Fruit fly (Drosophila melanogaster) whole organism, embryonic: ENCODE measurements around the gene CG18302.
A peak's percentile ranks its signal among the peaks of the same experiment; 100 is the strongest.

ENCODE experiments used
- Asciz ChIP-seq: fragments of 200-800 bp; sonication (Bioruptor generic); optimal IDR thresholded peaks from 2 replicates; lab custom pipeline; 2017; ENCODE audit warnings: missing biosample characterization, mild to moderate bottlenecking, missing genetic modification characterization, missing genetic modification reagents
- Awh ChIP-seq: fragments of 200-800 bp; sonication (Bioruptor generic); IDR thresholded peaks from 2 replicates; pipeline ENCODE4, ENCODE4 v1.3.6; 2022; ENCODE audit warnings: missing biosample characterization, missing genetic modification characterization
- CG10543 ChIP-seq: fragments of 200-800 bp; sonication (Bioruptor generic); optimal IDR thresholded peaks from 3 replicates; lab custom pipeline; 2017; ENCODE audit warnings: missing biosample characterization, mild to moderate bottlenecking, missing genetic modification characterization, moderate library complexity
- CG10979 ChIP-seq: fragments of 200-800 bp; sonication (Bioruptor generic); optimal IDR thresholded peaks from 2 replicates; lab custom pipeline; 2018; ENCODE audit warnings: missing biosample characterization, mild to moderate bottlenecking, missing genetic modification characterization, moderate library complexity
- CG11093 ChIP-seq: fragments of 200-800 bp; sonication (Bioruptor generic); IDR thresholded peaks from 3 replicates; pipeline ENCODE4 v1.3.6; 2022; ENCODE audit warnings: missing biosample characterization, missing genetic modification characterization
- CG11504 ChIP-seq: fragments of 200-800 bp; sonication (Bioruptor generic); optimal IDR thresholded peaks from 3 replicates; lab custom pipeline; 2019; ENCODE audit warnings: missing biosample characterization, mild to moderate bottlenecking, missing genetic modification characterization, moderate library complexity
- CG15479 ChIP-seq: fragments of 200-800 bp; sonication (Bioruptor generic); optimal IDR thresholded peaks from 3 replicates; lab custom pipeline; 2019; ENCODE audit warnings: missing biosample characterization, mild to moderate bottlenecking, missing genetic modification characterization, moderate library complexity
- CG17829 ChIP-seq: fragments of 200-800 bp; optimal IDR thresholded peaks from 2 replicates; lab custom pipeline; 2019; ENCODE audit warnings: missing biosample characterization, mild to moderate bottlenecking, missing genetic modification characterization, moderate library complexity
- CG32532 ChIP-seq: fragments of 200-800 bp; sonication (Bioruptor generic); IDR thresholded peaks from 2 replicates; pipeline ENCODE4 v1.3.6; 2022; ENCODE audit warnings: missing biosample characterization, missing genetic modification characterization
- CG34224 ChIP-seq: fragments of 200-800 bp; sonication (Bioruptor generic); IDR thresholded peaks from 3 replicates; pipeline ENCODE4 v1.3.6; 2022; ENCODE audit warnings: missing biosample characterization, missing genetic modification characterization; ENCODE audit not compliant: partially characterized antibody
- CG4360 ChIP-seq: fragments of 200-800 bp; sonication (Bioruptor generic); IDR thresholded peaks from 2 replicates; pipeline ENCODE4 v1.3.6; 2022; ENCODE audit warnings: missing biosample characterization, missing genetic modification characterization
- CG5180 ChIP-seq: fragments of 200-800 bp; sonication (Bioruptor generic); optimal IDR thresholded peaks from 3 replicates; lab custom pipeline; 2017; ENCODE audit warnings: missing biosample characterization, missing genetic modification characterization, mild to moderate bottlenecking, moderate library complexity, missing genetic modification reagents
- CG9876 ChIP-seq: fragments of 200-800 bp; sonication (Bioruptor generic); optimal IDR thresholded peaks from 2 replicates; lab custom pipeline; 2016; ENCODE audit warnings: missing biosample characterization, missing genetic modification characterization
- D19A ChIP-seq: fragments of 200-800 bp; optimal IDR thresholded peaks from 3 replicates; lab custom pipeline; 2019; ENCODE audit warnings: missing biosample characterization, mild to moderate bottlenecking, missing genetic modification characterization, moderate library complexity
- Fer2 ChIP-seq: fragments of 200-800 bp; sonication (Bioruptor generic); optimal IDR thresholded peaks from 2 replicates; lab custom pipeline; 2018; ENCODE audit warnings: missing biosample characterization, mild to moderate bottlenecking, missing genetic modification characterization, moderate library complexity
- HHEX ChIP-seq: fragments of 200-800 bp; sonication (Bioruptor generic); optimal IDR thresholded peaks from 3 replicates; lab custom pipeline; 2017; ENCODE audit warnings: missing biosample characterization, mild to moderate bottlenecking, missing genetic modification characterization, missing genetic modification reagents
- Hr39 ChIP-seq: fragments of >200 bp; optimal IDR thresholded peaks from 2 replicates; lab custom pipeline; 2017
- Hr78 ChIP-seq, 2 experiments: fragments of 200-800 bp in 1 of 2; fragments of >200 bp in 1 of 2; sonication (Bioruptor generic) in 1 of 2; optimal IDR thresholded peaks; 2 replicates each; lab custom pipeline; 2017 to 2019; ENCODE audit warnings: missing biosample characterization in 2 of 2, missing genetic modification characterization in 2 of 2, mild to moderate bottlenecking in 1 of 2, moderate library complexity in 1 of 2
- Jarid2 ChIP-seq: fragments of 200-800 bp; sonication (Bioruptor generic); optimal IDR thresholded peaks from 3 replicates; lab custom pipeline; 2017; ENCODE audit warnings: mild to moderate bottlenecking, missing biosample characterization, missing genetic modification reagents, missing genetic modification characterization
- MBD-R2 ChIP-seq: fragments of 200-800 bp; sonication (Bioruptor generic); IDR thresholded peaks from 2 replicates; pipeline ENCODE4 v1.3.6; 2022; ENCODE audit warnings: missing biosample characterization, missing genetic modification characterization
- Pdp1 ChIP-seq, 2 experiments: fragments of 200-800 bp; sonication (Bioruptor generic); optimal IDR thresholded peaks; 3 replicates each; lab custom pipeline; 2016; ENCODE audit warnings: missing biosample characterization in 2 of 2, missing genetic modification characterization in 2 of 2, mild to moderate bottlenecking in 1 of 2, moderate library complexity in 1 of 2
- Ravus ChIP-seq: fragments of 200-800 bp; sonication (Bioruptor generic); IDR thresholded peaks from 2 replicates; pipeline ENCODE4 v1.3.6; 2022; ENCODE audit warnings: missing biosample characterization, missing genetic modification characterization
- amos ChIP-seq: fragments of 200-800 bp; sonication (Bioruptor generic); IDR thresholded peaks from 2 replicates; pipeline ENCODE4 v1.3.6; 2022; ENCODE audit warnings: missing biosample characterization, missing genetic modification characterization; ENCODE audit not compliant: partially characterized antibody
- cato ChIP-seq: fragments of 200-800 bp; sonication (Bioruptor generic); optimal IDR thresholded peaks from 2 replicates; lab custom pipeline; 2016; ENCODE audit warnings: missing biosample characterization, missing genetic modification characterization, borderline replicate concordance
- crc ChIP-seq: fragments of 200-800 bp; sonication (Bioruptor generic); optimal IDR thresholded peaks from 2 replicates; lab custom pipeline; 2016; ENCODE audit warnings: missing biosample characterization, missing genetic modification characterization
- crol ChIP-seq: fragments of 200-800 bp; sonication (Bioruptor generic); IDR thresholded peaks from 2 replicates; pipeline ENCODE4 v1.3.6; 2022; ENCODE audit warnings: missing biosample characterization, missing genetic modification characterization
- crp ChIP-seq, 2 experiments: fragments of 200-800 bp; sonication (Bioruptor generic); optimal IDR thresholded peaks; 2 replicates in 1 of 2; 3 replicates in 1 of 2; lab custom pipeline; 2017; ENCODE audit warnings: missing biosample characterization in 2 of 2, missing genetic modification characterization in 2 of 2, mild to moderate bottlenecking in 1 of 2, moderate library complexity in 1 of 2
- fd102C ChIP-seq: fragments of 200-800 bp; sonication (Bioruptor generic); optimal IDR thresholded peaks from 2 replicates; lab custom pipeline; 2018; ENCODE audit warnings: missing biosample characterization, mild to moderate bottlenecking, missing genetic modification characterization, moderate library complexity
- ftz-f1 ChIP-seq: fragments of 200-800 bp; sonication (Bioruptor generic); optimal IDR thresholded peaks from 2 replicates; lab custom pipeline; 2016; ENCODE audit warnings: missing biosample characterization, missing genetic modification characterization
- jumu ChIP-seq: fragments of 200-800 bp; sonication (Bioruptor generic); optimal IDR thresholded peaks from 3 replicates; lab custom pipeline; 2016; ENCODE audit warnings: missing biosample characterization, missing genetic modification characterization
- lov ChIP-seq, 2 experiments: fragments of 200-800 bp in 1 of 2; fragments of >200 bp in 1 of 2; sonication (Bioruptor generic) in 1 of 2; IDR thresholded peaks in 1 of 2; optimal IDR thresholded peaks in 1 of 2; 2 replicates in 1 of 2; 3 replicates in 1 of 2; pipeline versions ENCODE4 v1.3.6 to Lab custom; 2017 to 2022; ENCODE audit warnings: missing biosample characterization in 1 of 2, missing genetic modification characterization in 1 of 2
- maf-S ChIP-seq: fragments of 200-800 bp; sonication (Bioruptor generic); optimal IDR thresholded peaks from 2 replicates; lab custom pipeline; 2016; ENCODE audit warnings: missing biosample characterization, missing genetic modification characterization
- nerfin-2 ChIP-seq: fragments of 200-800 bp; sonication (Bioruptor generic); IDR thresholded peaks from 2 replicates; pipeline ENCODE4 v1.3.6; 2022; ENCODE audit warnings: missing biosample characterization, missing genetic modification characterization; ENCODE audit not compliant: partially characterized antibody
- sug ChIP-seq: fragments of 200-800 bp; optimal IDR thresholded peaks from 2 replicates; lab custom pipeline; 2019; ENCODE audit warnings: missing biosample characterization, mild to moderate bottlenecking, missing genetic modification characterization, moderate library complexity
- vvl ChIP-seq: fragments of 200-800 bp; sonication (Bioruptor generic); IDR thresholded peaks from 2 replicates; pipeline ENCODE4 v1.3.6; 2022; ENCODE audit warnings: missing biosample characterization, missing genetic modification characterization

The CG18302 gene

DNA sequence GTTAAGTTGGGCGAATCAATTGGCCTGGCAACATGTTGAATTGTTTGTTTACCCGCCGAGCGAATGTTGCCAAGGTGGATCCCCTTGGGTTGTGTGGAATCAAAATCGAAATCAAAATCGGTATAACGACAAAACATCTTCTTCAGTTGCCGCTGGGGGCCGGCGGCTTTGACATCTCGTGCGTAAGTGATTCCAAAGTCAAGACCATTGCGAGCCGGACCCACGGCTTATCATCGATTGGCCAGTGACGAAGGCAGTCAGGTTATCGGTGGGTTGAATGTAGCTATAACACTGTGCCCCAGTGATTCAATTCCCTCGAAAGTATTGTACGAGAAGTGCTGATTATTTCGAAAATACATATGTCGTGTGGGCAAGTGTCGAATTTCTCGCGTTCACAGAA lies 5.1 kb upstream of the CG18302 start (continued):
- TF ChIP-seq lov (optimal IDR thresholded peaks at IDR 0.05; lab: Kevin White, UChicago) (no peak), lov (GFP tag; IDR thresholded peaks at IDR 0.05; lab: Robert Waterston, UW) (no peak), ftz-f1 (GFP tag; lab: Kevin White, UChicago) (peak; percentile 81), CG10543 (GFP tag; lab: Kevin White, UChicago) (peak; percentile 23), Hr78 (GFP tag; optimal IDR thresholded peaks at IDR 0.05; lab: Kevin White, UChicago) (peak in 1 of 2 experiments; percentile 54), Awh (GFP tag; lab: Robert Waterston, UW) (0 out of 2 replicates have a peak, but pooled peaks have one; percentile 22), CG4360 (no peak), crp (GFP tag; optimal IDR thresholded peaks at IDR 0.05; lab: Kevin White, UChicago) (no peak), Pdp1 (GFP tag; optimal IDR thresholded peaks at IDR 0.05; lab: Kevin White, UChicago) (peak in 1 of 2 experiments; percentile 77), CG15479 (GFP tag; lab: Kevin White, UChicago) (peak; percentile 48), sug (peak; percentile 97), CG11504 (tag; lab: Kevin White, UChicago) (peak; percentile 98), amos (GFP tag; lab: Robert Waterston, UW) (no peak), CG10979 (tag; lab: Kevin White, UChicago) (no peak), CG32532 (GFP tag; lab: Robert Waterston, UW) (no peak), D19A (tag; lab: Kevin White, UChicago) (no peak)

DNA sequence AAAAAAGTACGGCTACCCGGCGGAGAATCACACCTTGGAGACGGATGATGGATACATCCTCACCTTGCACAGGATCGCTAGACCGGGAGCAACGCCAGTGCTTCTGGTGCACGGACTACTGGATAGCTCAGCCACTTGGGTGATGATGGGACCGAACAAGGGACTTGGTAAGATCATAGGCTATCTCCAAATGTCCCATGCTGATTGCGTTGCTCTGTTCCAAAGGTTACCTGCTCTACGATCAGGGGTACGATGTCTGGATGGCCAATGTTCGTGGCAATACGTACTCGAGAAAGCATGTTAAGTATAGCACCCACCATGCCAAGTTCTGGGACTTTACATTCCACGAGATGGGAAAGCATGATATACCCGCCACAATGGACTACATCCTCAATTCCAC lies 4.0 kb upstream of the CG18302 start:
- TF ChIP-seq MBD-R2 (no peak), CG34224 (no peak), vvl (GFP tag; lab: Robert Waterston, UW) (no peak), Ravus (GFP tag; lab: Robert Waterston, UW) (no peak; the same call in 1 of the 2 replicates)
- TF ChIP-seq, all 482 proteins: peak for 0

DNA sequence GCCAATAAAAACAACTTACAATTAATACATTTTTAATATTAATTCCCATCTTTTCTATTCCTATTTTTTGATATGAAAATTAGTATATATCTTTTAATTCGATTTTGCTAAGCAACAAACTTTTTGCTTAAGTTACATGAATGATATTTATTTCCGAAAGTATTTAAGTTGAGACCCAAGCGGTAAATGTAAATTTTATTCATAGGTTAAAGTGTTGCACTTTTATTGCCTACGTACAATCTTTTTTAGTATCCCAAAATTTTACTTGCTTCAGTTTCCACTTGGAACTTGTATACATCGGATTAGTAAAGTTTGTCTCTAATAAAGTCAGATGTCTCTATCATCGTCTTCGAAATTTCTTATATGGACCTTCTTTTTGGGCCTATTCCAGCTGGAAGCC lies 2.6 kb upstream of the CG18302 start, which contains the start of gene CG18301:
Gene CG18301 (plus strand): TSS at position 301 of the 400 bp plus-strand sequence.
- no peak for TF ChIP-seq cato (GFP tag; lab: Kevin White, UChicago)
- TF ChIP-seq Jarid2 (GFP tag; lab: Kevin White, UChicago), result no peak
- no peak for TF ChIP-seq CG11093 (GFP tag; lab: Robert Waterston, UW)
- TF ChIP-seq Hr39 (lab: Kevin White, UChicago), result no peak
- no peak for TF ChIP-seq crc (GFP tag; lab: Kevin White, UChicago)
- no peak for TF ChIP-seq Fer2 (tag; lab: Kevin White, UChicago)
- no peak for TF ChIP-seq CG17829 (tag; lab: Kevin White, UChicago)
- TF ChIP-seq jumu (GFP tag; lab: Kevin White, UChicago), result no peak
- TF ChIP-seq CG5180 (GFP tag; lab: Kevin White, UChicago), result no peak
- TF ChIP-seq Ravus (GFP tag; lab: Robert Waterston, UW), result no peak

DNA sequence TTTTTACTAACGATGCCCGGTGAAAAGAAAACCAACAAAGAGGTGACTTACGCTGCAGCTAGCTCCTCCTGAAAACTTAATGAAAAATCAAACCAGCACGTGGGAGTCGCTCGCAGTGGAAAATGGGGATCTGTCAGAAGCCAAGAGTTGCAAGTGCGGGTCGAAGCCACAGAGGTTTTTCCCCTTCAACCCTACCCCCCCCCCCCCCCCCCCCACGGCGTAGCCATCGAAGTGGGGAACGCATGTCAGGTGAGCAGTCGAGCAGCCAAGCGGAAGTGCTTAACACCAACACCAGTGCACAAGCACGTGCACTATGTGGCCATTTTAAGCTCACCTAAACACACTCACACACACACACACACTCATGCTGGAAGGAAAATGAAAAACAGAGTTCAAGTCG lies 5.2 kb downstream of the CG18302 start:
- no peak for TF ChIP-seq fd102C
- no peak for TF ChIP-seq HHEX
- TF ChIP-seq maf-S (GFP tag; lab: Kevin White, UChicago), result no peak
- TF ChIP-seq crol, result peak; percentile 65
- TF ChIP-seq nerfin-2 (GFP tag; lab: Robert Waterston, UW), result no peak
- TF ChIP-seq CG9876, result no peak
- TF ChIP-seq Awh (GFP tag; lab: Robert Waterston, UW), result no peak
- TF ChIP-seq Asciz (GFP tag; lab: Kevin White, UChicago), result no peak
